Fruit fly (Drosophila melanogaster) whole organism, larva: ENCODE measurements around the gene Exn.
"Not testable (repeated sequence)": the region's sequence is repeated elsewhere in the genome, so short reads cannot be mapped to it uniquely, and the experiment has no call there.

Experiments
- noc ChIP-seq: fragments of 200-800 bp; sonication (Bioruptor generic); optimal IDR thresholded peaks from 3 replicates; lab custom pipeline; 2019; ENCODE audit warnings: missing biosample characterization, mild to moderate bottlenecking, missing genetic modification characterization, moderate library complexity

Exn gene

dm6 chr3L:16969652-16970109 lies at the start of gene Exn:
Gene Exn, plus strand, starts transcription at chr3L:16970013.
- peak; percentile 34 for TF ChIP-seq noc (tag; lab: Kevin White, UChicago)

- TF ChIP-seq noc (tag; lab: Kevin White, UChicago): no peak
Measured at dm6 chr3L:16922952-16923351, 46.9 kb upstream of the Exn start, which contains the start of gene CG13028. Gene CG13028, plus strand, starts transcription at chr3L:16923252.

- no peak for TF ChIP-seq noc (tag; lab: Kevin White, UChicago)
Measured at dm6 chr3L:16927375-16927774, 42.4 kb upstream of the Exn start, which contains the start of gene CG13023. Gene CG13023, minus strand, starts transcription at chr3L:16927434.

- TF ChIP-seq noc (tag; lab: Kevin White, UChicago): no peak
Measured at dm6 chr3L:16930522-16930921, 39.3 kb upstream of the Exn start.

- TF ChIP-seq noc (tag; lab: Kevin White, UChicago): no peak
Measured at dm6 chr3L:16935284-16935683, 34.5 kb upstream of the Exn start, which contains the start of gene CG11905. Gene CG11905, minus strand, starts transcription at chr3L:16935536.

- no peak for TF ChIP-seq noc (tag; lab: Kevin White, UChicago)
Measured at dm6 chr3L:16936689-16937088, 33.1 kb upstream of the Exn start.

dm6 chr3L:16938852-16939251 lies 31.0 kb upstream of the Exn start, which contains the start of gene CG13022:
Gene CG13022, minus strand, starts transcription at chr3L:16938952.
- no peak for TF ChIP-seq noc (tag; lab: Kevin White, UChicago)

- no peak for TF ChIP-seq noc (tag; lab: Kevin White, UChicago)
Measured at dm6 chr3L:16941319-16941718, 28.5 kb upstream of the Exn start.

dm6 chr3L:16944061-16944460 lies 25.8 kb upstream of the Exn start, which contains the start of gene Obp73a:
Gene Obp73a, plus strand, starts transcription at chr3L:16944361.
- no peak for TF ChIP-seq noc (tag; lab: Kevin White, UChicago)

- not testable (repeated sequence) for TF ChIP-seq noc (tag; lab: Kevin White, UChicago)
Measured at dm6 chr3L:16954522-16954921, 15.3 kb upstream of the Exn start, which contains the start of gene Ogdh. Gene Ogdh, plus strand, starts transcription at chr3L:16954822.

dm6 chr3L:16955219-16956002 lies 14.4 kb upstream of the Exn start:
- no peak for TF ChIP-seq noc (tag; lab: Kevin White, UChicago)

- TF ChIP-seq noc (tag; lab: Kevin White, UChicago): no peak
Measured at dm6 chr3L:16956003-16956767, 13.6 kb upstream of the Exn start.

- TF ChIP-seq noc (tag; lab: Kevin White, UChicago): peak; percentile 70
Measured at dm6 chr3L:16956768-16957533, 12.9 kb upstream of the Exn start.

dm6 chr3L:16957534-16958396 lies 12.0 kb upstream of the Exn start, which contains the start of gene Cpr73D:
Gene Cpr73D, minus strand, starts transcription at chr3L:16957689.
- TF ChIP-seq noc (tag; lab: Kevin White, UChicago): no peak
